Worm (Caenorhabditis elegans): ENCODE data around the gene pck-1.

- TF ChIP-seq tab-1 (GFP tag; IDR thresholded peaks at IDR 0.05) (no peak), med-1 (GFP tag; optimal IDR thresholded peaks at IDR 0.05; ENCODE audit: insufficient read depth) (no peak), cog-1 (tag; optimal IDR thresholded peaks at IDR 0.05) (no peak), T22C8.4 (GFP tag; IDR thresholded peaks at IDR 0.05) (no peak), flt-1 (GFP tag; IDR thresholded peaks at IDR 0.05) (no peak), ref-1 (GFP tag; conservative IDR thresholded peaks at IDR 0.05) (no peak), ztf-23 (GFP tag; IDR thresholded peaks at IDR 0.05) (no peak)
Measured at ce11 chrIII:19509-19908, 46.6 kb downstream of the pck-1 start, which contains the start of gene H10E21.4.
